Worm (Caenorhabditis elegans) whole organism, early embryonic: ENCODE results near the gene T25B6.5.
A peak's percentile ranks its signal among the peaks of the same experiment; 100 is the strongest.

Source experiments
- F13C5.2 ChIP-seq: sonication (generic microtip); optimal IDR thresholded peaks from 2 replicates; lab custom pipeline; 2017; ENCODE audit warnings: mild to moderate bottlenecking, missing genetic modification characterization, inconsistent platforms, missing compliant biosample characterization
- aly-1 ChIP-seq: sonication (generic microtip); optimal IDR thresholded peaks from 2 replicates; lab custom pipeline; 2016; ENCODE audit warnings: missing genetic modification characterization, missing compliant biosample characterization
- ama-1 ChIP-seq: fragments of 150-350 bp; optimal IDR thresholded peaks from 2 replicates; lab custom pipeline; 2014
- flt-1 ChIP-seq: fragments of 200-800 bp; sonication (Bioruptor generic); IDR thresholded peaks from 2 replicates; pipeline ENCODE4 v1.3.6; 2022; ENCODE audit warnings: missing genetic modification characterization, missing compliant biosample characterization
- hmbx-1 ChIP-seq: sonication (generic microtip); optimal IDR thresholded peaks from 2 replicates; lab custom pipeline; 2016; ENCODE audit warnings: mild to moderate bottlenecking, missing genetic modification characterization, missing compliant biosample characterization
- tbx-37 ChIP-seq: fragments of 200-800 bp; sonication (Bioruptor generic); conservative IDR thresholded peaks from 2 replicates; pipeline ENCODE4 v1.3.6; 2022; ENCODE audit warnings: missing genetic modification reagents, missing genetic modification characterization, missing compliant biosample characterization
- tra-4 ChIP-seq: sonication (generic microtip); optimal IDR thresholded peaks from 2 replicates; lab custom pipeline; 2017; ENCODE audit warnings: missing genetic modification characterization, missing compliant biosample characterization

ce11 chrX:8995527-8995946 lies 26.0 kb downstream of the T25B6.5 start:
- peak; percentile 32 for TF ChIP-seq F13C5.2 (tag; lab: Kevin White, UChicago)
- TF ChIP-seq flt-1 (GFP tag; lab: Robert Waterston, UW): no peak
- TF ChIP-seq ama-1 (lab: Kevin White, UChicago): no peak
- no peak for TF ChIP-seq tbx-37 (GFP tag; lab: Robert Waterston, UW)
- TF ChIP-seq aly-1 (tag; lab: Kevin White, UChicago): no peak
- TF ChIP-seq hmbx-1 (tag; lab: Kevin White, UChicago): no peak
- no peak for TF ChIP-seq tra-4 (tag; lab: Kevin White, UChicago)
